Worm (Caenorhabditis elegans): ENCODE results near the gene csq-1.

ce11 chrX:14709591-14709990, 24.9 kb downstream of the csq-1 start:
- no peak for TF ChIP-seq lin-11 (tag; optimal IDR thresholded peaks at IDR 0.05)
- no peak for TF ChIP-seq gmeb-1 (tag; optimal IDR thresholded peaks at IDR 0.05)
- TF ChIP-seq lin-39 (tag; optimal IDR thresholded peaks at IDR 0.05) = no peak
- no peak for TF ChIP-seq nhr-12 (tag; optimal IDR thresholded peaks at IDR 0.05)
- TF ChIP-seq unc-62 (GFP tag; optimal IDR thresholded peaks at IDR 0.05) = no peak
- TF ChIP-seq nhr-237 (tag; optimal IDR thresholded peaks at IDR 0.05) = no peak

All from whole organism, L2 larva.